Fruit fly (Drosophila melanogaster) whole organism, pupa: ENCODE measurements around the gene CG42514.

Experiments used
- CG12605 ChIP-seq: fragments of 200-800 bp; sonication (Bioruptor generic); IDR thresholded peaks from 2 replicates; pipeline ENCODE4 v1.3.6; 2022; ENCODE audit warnings: missing biosample characterization, missing genetic modification characterization
- CG14655 ChIP-seq: fragments of 200-800 bp; sonication (Bioruptor generic); optimal IDR thresholded peaks from 3 replicates; lab custom pipeline; 2017; ENCODE audit warnings: mild to moderate bottlenecking, missing biosample characterization, missing genetic modification reagents, missing genetic modification characterization
- CG15710 ChIP-seq: fragments of 200-800 bp; sonication (Bioruptor generic); optimal IDR thresholded peaks from 2 replicates; lab custom pipeline; 2018; ENCODE audit warnings: missing biosample characterization, mild to moderate bottlenecking, missing genetic modification characterization, moderate library complexity
- CG17806 ChIP-seq: fragments of 200-800 bp; sonication (Bioruptor generic); optimal IDR thresholded peaks from 2 replicates; lab custom pipeline; 2018; ENCODE audit warnings: missing biosample characterization, mild to moderate bottlenecking, missing genetic modification characterization, moderate library complexity
- CG34367 ChIP-seq: fragments of 200-800 bp; sonication (Bioruptor generic); optimal IDR thresholded peaks from 2 replicates; lab custom pipeline; 2018; ENCODE audit warnings: missing biosample characterization, mild to moderate bottlenecking, missing genetic modification characterization
- CG8301 ChIP-seq: fragments of 200-800 bp; sonication (Bioruptor generic); optimal IDR thresholded peaks from 2 replicates; lab custom pipeline; 2018; ENCODE audit warnings: missing biosample characterization, mild to moderate bottlenecking, missing genetic modification characterization
- CG9948 ChIP-seq: fragments of 200-800 bp; sonication (Bioruptor generic); optimal IDR thresholded peaks from 2 replicates; lab custom pipeline; 2018; ENCODE audit warnings: missing biosample characterization, mild to moderate bottlenecking, missing genetic modification characterization, moderate library complexity
- D1 ChIP-seq: fragments of 200-800 bp; sonication (Bioruptor generic); optimal IDR thresholded peaks from 2 replicates; lab custom pipeline; 2018; ENCODE audit warnings: missing biosample characterization, mild to moderate bottlenecking, missing genetic modification characterization, moderate library complexity
- EcR ChIP-seq: fragments of 200-800 bp; sonication (Bioruptor generic); optimal IDR thresholded peaks from 3 replicates; lab custom pipeline; 2019; ENCODE audit warnings: missing biosample characterization, missing genetic modification characterization, mild to moderate bottlenecking, moderate library complexity, missing genetic modification reagents
- Pif1B ChIP-seq: fragments of 200-800 bp; sonication (Bioruptor generic); optimal IDR thresholded peaks from 3 replicates; lab custom pipeline; 2016; ENCODE audit warnings: missing biosample characterization, missing genetic modification characterization

CG42514 gene

dm6 chr3L:16442628-16443027 lies 53.4 kb downstream of the CG42514 start:
- TF ChIP-seq CG14655 (peak; percentile 35), CG12605 (no peak), CG34367 (tag; lab: Kevin White, UChicago) (no peak), CG17806 (tag; lab: Kevin White, UChicago) (no peak), CG8301 (tag; lab: Kevin White, UChicago) (peak; percentile 51), D1 (tag; lab: Kevin White, UChicago) (no peak), Pif1B (GFP tag; lab: Kevin White, UChicago) (no peak), CG9948 (no peak), CG15710 (tag; lab: Kevin White, UChicago) (no peak), EcR (no peak)
